Worm (Caenorhabditis elegans) whole organism, mixed stage, embryonic: ENCODE data around the gene dhs-11.

Experiments used
- M03D4.4 ChIP-seq: sonication (generic microtip); optimal IDR thresholded peaks from 2 replicates; lab custom pipeline; 2017; ENCODE audit warnings: mild to moderate bottlenecking, missing genetic modification characterization, missing compliant biosample characterization
- elt-1 ChIP-seq: sonication (generic microtip); optimal IDR thresholded peaks from 2 replicates; lab custom pipeline; 2017; ENCODE audit warnings: missing genetic modification characterization, mild to moderate bottlenecking, missing compliant biosample characterization, antibody characterized with exemption, moderate library complexity, borderline replicate concordance; ENCODE audit not compliant: insufficient read depth
- lin-13 ChIP-seq: fragments of 150-350 bp; optimal IDR thresholded peaks from 2 replicates; lab custom pipeline; 2014; ENCODE audit warnings: missing biosample characterization, missing genetic modification characterization
- mab-5 ChIP-seq: fragments of 150-350 bp; optimal IDR thresholded peaks from 2 replicates; lab custom pipeline; 2014; ENCODE audit warnings: missing biosample characterization, missing genetic modification characterization
- mep-1 ChIP-seq: fragments of 150-350 bp; optimal IDR thresholded peaks from 2 replicates; lab custom pipeline; 2017; ENCODE audit warnings: missing biosample characterization, missing genetic modification reagents, missing genetic modification characterization, inconsistent platforms
- nhr-237 ChIP-seq: fragments of 150-350 bp; optimal IDR thresholded peaks from 2 replicates; lab custom pipeline; 2014; ENCODE audit warnings: missing biosample characterization, missing genetic modification characterization
- nhr-28 ChIP-seq: fragments of 150-350 bp; optimal IDR thresholded peaks from 2 replicates; lab custom pipeline; 2014; ENCODE audit warnings: missing biosample characterization, missing genetic modification characterization
- unc-39 ChIP-seq: fragments of 150-350 bp; optimal IDR thresholded peaks from 2 replicates; lab custom pipeline; 2014; ENCODE audit warnings: missing biosample characterization, missing genetic modification characterization
- unc-62 ChIP-seq: fragments of 150-350 bp; optimal IDR thresholded peaks from 2 replicates; lab custom pipeline; 2014; ENCODE audit warnings: missing biosample characterization, missing genetic modification reagents, missing genetic modification characterization
- ztf-11 ChIP-seq: fragments of 150-350 bp; optimal IDR thresholded peaks from 2 replicates; lab custom pipeline; 2014; ENCODE audit warnings: missing biosample characterization, missing genetic modification characterization

DNA sequence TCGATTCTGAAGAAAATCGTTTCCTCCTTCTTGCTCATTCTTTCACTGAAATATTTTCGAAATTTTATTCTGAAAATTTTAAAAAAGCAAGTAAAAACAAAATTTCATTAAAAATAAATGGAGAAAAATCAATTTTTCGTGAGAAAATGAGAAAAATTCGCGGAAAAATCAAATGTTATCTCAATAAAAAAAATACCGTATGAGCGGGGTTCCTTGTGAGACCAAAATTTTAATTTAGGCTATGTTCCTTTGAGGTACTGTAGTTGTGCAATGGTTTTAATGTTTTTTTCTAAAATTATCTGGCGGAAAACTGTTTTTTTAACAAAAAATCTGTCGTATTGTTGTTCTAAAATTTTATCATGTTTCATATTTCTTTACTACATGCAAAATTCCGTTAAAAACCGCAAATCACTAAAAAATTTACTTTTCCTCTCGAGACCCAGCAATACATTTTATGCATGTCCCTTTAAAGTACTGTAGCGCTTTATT lies 42.5 kb downstream of the dhs-11 start, which contains the start of gene epg-6:
- TF ChIP-seq unc-62 (no peak), ztf-11 (tag; lab: Kevin White, UChicago) (no peak), elt-1 (tag; lab: Kevin White, UChicago) (no peak), mab-5 (tag; lab: Kevin White, UChicago) (no peak), unc-39 (no peak), mep-1 (tag; lab: Kevin White, UChicago) (no peak), lin-13 (tag; lab: Kevin White, UChicago) (no peak), nhr-237 (tag; lab: Kevin White, UChicago) (no peak), M03D4.4 (no peak), nhr-28 (tag; lab: Kevin White, UChicago) (no peak)
